Worm (Caenorhabditis elegans) whole organism, L4/young adult: Measurements from ENCODE around the gene nhr-161.

Experiments
- W03F9.2 ChIP-seq: fragments of 150-350 bp; optimal IDR thresholded peaks from 2 replicates; lab custom pipeline; 2014; ENCODE audit warnings: missing biosample characterization, missing genetic modification characterization
- dao-5 ChIP-seq: sonication (generic microtip); optimal IDR thresholded peaks from 2 replicates; lab custom pipeline; 2016; ENCODE audit warnings: missing genotype, missing genetic modification characterization, moderate library complexity, missing compliant biosample characterization
- him-1 ChIP-seq: sonication (generic microtip); optimal IDR thresholded peaks from 2 replicates; lab custom pipeline; 2016; ENCODE audit warnings: missing genotype, missing genetic modification reagents, missing genetic modification characterization, missing compliant biosample characterization

Gene nhr-161

ce11 chrV:6949770-6950169, 32.9 kb downstream of the nhr-161 start, which contains the start of gene Y57E12B.11:
Gene Y57E12B.11 (minus strand): TSS chrV:6949870.
- no peak for TF ChIP-seq W03F9.2 (tag; lab: Kevin White, UChicago)
- no peak for TF ChIP-seq dao-5 (tag; lab: Kevin White, UChicago)
- no peak for TF ChIP-seq him-1

- TF ChIP-seq dao-5 (tag; lab: Kevin White, UChicago) (no peak), W03F9.2 (tag; lab: Kevin White, UChicago) (no peak), him-1 (no peak)
These were observed 34.5 kb downstream of the nhr-161 start, which contains the start of gene Y57E12B.1 for ce11 chrV:6948225-6948624. Gene Y57E12B.1 (plus strand): TSS chrV:6948525.

ce11 chrV:6947442-6947841, 35.3 kb downstream of the nhr-161 start, which contains the start of gene Y57E12B.4:
Gene Y57E12B.4 (minus strand): TSS chrV:6947542.
- TF ChIP-seq W03F9.2 (tag; lab: Kevin White, UChicago): no peak
- TF ChIP-seq him-1: no peak
- TF ChIP-seq dao-5 (tag; lab: Kevin White, UChicago): no peak

- TF ChIP-seq him-1 (no peak), W03F9.2 (tag; lab: Kevin White, UChicago) (no peak), dao-5 (tag; lab: Kevin White, UChicago) (no peak)
These were observed 46.8 kb downstream of the nhr-161 start, which contains the start of gene Y57E12B.10 for ce11 chrV:6935878-6936277. Gene Y57E12B.10 (minus strand): TSS chrV:6935978.

- no peak for TF ChIP-seq him-1
- no peak for TF ChIP-seq W03F9.2 (tag; lab: Kevin White, UChicago)
These were observed 48.5 kb downstream of the nhr-161 start, which contains the start of gene lipl-6 for ce11 chrV:6934212-6934611. Gene lipl-6 (minus strand): TSS chrV:6934312.
